1 fruit fly cellular context compared by ENCODE assay signal in genomic region chrX:12654288-12654729, dm6.
TF ChIP-seq lines count a peak whose summit lies in the region.

No protein-coding gene starts in this region.

TF ChIP-seq in whole organism, embryonic, 481 proteins besides CTCF, POLR2A, EP300 and RAD21 (continued from another document):
- no peak for TF ChIP-seq tup (GFP tag; optimal IDR thresholded peaks at IDR 0.05; lab: Kevin White, UChicago)
- no peak for TF ChIP-seq CG8388 (GFP tag; optimal IDR thresholded peaks at IDR 0.05; lab: Kevin White, UChicago)
- peak; percentile 63 for TF ChIP-seq CG12155 (GFP tag; optimal IDR thresholded peaks at IDR 0.05; lab: Kevin White, UChicago)
- TF ChIP-seq Neu2 (GFP tag; optimal IDR thresholded peaks at IDR 0.05; lab: Kevin White, UChicago; ENCODE audit: borderline replicate concordance) = no peak
- peak; percentile 95 for TF ChIP-seq sd (tag; optimal IDR thresholded peaks at IDR 0.05; lab: Kevin White, UChicago)
- no peak for TF ChIP-seq trh (GFP tag; optimal IDR thresholded peaks at IDR 0.05; lab: Kevin White, UChicago)
- no peak for TF ChIP-seq CG8359 (GFP tag; optimal IDR thresholded peaks at IDR 0.05; lab: Kevin White, UChicago; ENCODE audit: borderline replicate concordance)
- no peak for TF ChIP-seq Sox102F (GFP tag; optimal IDR thresholded peaks at IDR 0.05; lab: Kevin White, UChicago)
- no peak for TF ChIP-seq CG17612 (GFP tag; IDR thresholded peaks at IDR 0.05; lab: Robert Waterston, UW)
- peak; percentile 83 for TF ChIP-seq Med (GFP tag; lab: Kevin White, UChicago)
- no peak for TF ChIP-seq tap (tag; optimal IDR thresholded peaks at IDR 0.05; lab: Kevin White, UChicago)
- no peak for TF ChIP-seq crp (GFP tag; optimal IDR thresholded peaks at IDR 0.05; lab: Kevin White, UChicago)
- no peak for TF ChIP-seq tgo (GFP tag; IDR thresholded peaks at IDR 0.05; lab: Robert Waterston, UW)
- peak; percentile 12 for TF ChIP-seq grau (tag; optimal IDR thresholded peaks at IDR 0.05; lab: Kevin White, UChicago)
- no peak for TF ChIP-seq disco-r (GFP tag; optimal IDR thresholded peaks at IDR 0.05; lab: Kevin White, UChicago)
- TF ChIP-seq CG10543 (GFP tag; optimal IDR thresholded peaks at IDR 0.05; lab: Kevin White, UChicago) = no peak
- TF ChIP-seq nerfin-2 (GFP tag; IDR thresholded peaks at IDR 0.05; lab: Robert Waterston, UW; ENCODE audit: partially characterized antibody) = peak; percentile 66
- TF ChIP-seq CG13287 (GFP tag; IDR thresholded peaks at IDR 0.05; lab: Robert Waterston, UW; ENCODE audit: partially characterized antibody) = no peak; the same call in 1 of the 2 replicates
- TF ChIP-seq CG4730 (GFP tag; IDR thresholded peaks at IDR 0.05; lab: Robert Waterston, UW) = no peak
- no peak for TF ChIP-seq CG17361 (GFP tag; IDR thresholded peaks at IDR 0.05; lab: Robert Waterston, UW)
- TF ChIP-seq wek (GFP tag; optimal IDR thresholded peaks at IDR 0.05; lab: Kevin White, UChicago) = no peak
- TF ChIP-seq Atf6 (GFP tag; IDR thresholded peaks at IDR 0.05; lab: Robert Waterston, UW) = no peak
- no peak for TF ChIP-seq az2 (GFP tag; optimal IDR thresholded peaks at IDR 0.05; lab: Kevin White, UChicago)
- TF ChIP-seq CG12942 (GFP tag; optimal IDR thresholded peaks at IDR 0.05; lab: Kevin White, UChicago) = no peak
- TF ChIP-seq ara (GFP tag; IDR thresholded peaks at IDR 0.05; lab: Robert Waterston, UW) = no peak
- no peak for TF ChIP-seq Antp (GFP tag; optimal IDR thresholded peaks at IDR 0.05; lab: Kevin White, UChicago)
- no peak for TF ChIP-seq caup (GFP tag; optimal IDR thresholded peaks at IDR 0.05; lab: Kevin White, UChicago; ENCODE audit: severe bottlenecking)
- TF ChIP-seq Tbp (GFP tag; optimal IDR thresholded peaks at IDR 0.05; lab: Kevin White, UChicago) = no peak
- no peak for TF ChIP-seq CG15696 (tag; optimal IDR thresholded peaks at IDR 0.05; lab: Kevin White, UChicago)
- no peak for TF ChIP-seq CG18262 (tag; optimal IDR thresholded peaks at IDR 0.05; lab: Kevin White, UChicago)
- TF ChIP-seq CG5245 (GFP tag; optimal IDR thresholded peaks at IDR 0.05; lab: Kevin White, UChicago) = no peak
- no peak for TF ChIP-seq ATbp (GFP tag; optimal IDR thresholded peaks at IDR 0.05; lab: Kevin White, UChicago)
- TF ChIP-seq Dek (tag; optimal IDR thresholded peaks at IDR 0.05; lab: Kevin White, UChicago) = no peak
- TF ChIP-seq CG5180 (GFP tag; optimal IDR thresholded peaks at IDR 0.05; lab: Kevin White, UChicago) = peak; percentile 3
- TF ChIP-seq CG8089 (GFP tag; optimal IDR thresholded peaks at IDR 0.05; lab: Kevin White, UChicago) = no peak
- no peak for TF ChIP-seq CG9817 (tag; optimal IDR thresholded peaks at IDR 0.05; lab: Kevin White, UChicago)
- peak; percentile 12 for TF ChIP-seq B-H2 (GFP tag; optimal IDR thresholded peaks at IDR 0.05; lab: Kevin White, UChicago)
- no peak for TF ChIP-seq Xrp1 (GFP tag; IDR thresholded peaks at IDR 0.05; lab: Robert Waterston, UW)
- TF ChIP-seq Ssrp (tag; optimal IDR thresholded peaks at IDR 0.05; lab: Kevin White, UChicago) = no peak
- TF ChIP-seq dmrt11E (tag; optimal IDR thresholded peaks at IDR 0.05; lab: Kevin White, UChicago) = no peak
- TF ChIP-seq Bdp1 (GFP tag; optimal IDR thresholded peaks at IDR 0.05; lab: Kevin White, UChicago) = no peak
- no peak for TF ChIP-seq Hr39 (optimal IDR thresholded peaks at IDR 0.05; lab: Kevin White, UChicago)
- TF ChIP-seq abd-A (tag; optimal IDR thresholded peaks at IDR 0.05; lab: Kevin White, UChicago) = peak; percentile 57
- no peak for TF ChIP-seq CG7357 (GFP tag; IDR thresholded peaks at IDR 0.05; lab: Robert Waterston, UW)
- peak; percentile 43; the same call in 1 of the 2 replicates for TF ChIP-seq rib (GFP tag; IDR thresholded peaks at IDR 0.05; lab: Robert Waterston, UW)
- no peak for TF ChIP-seq Dbx (GFP tag; IDR thresholded peaks at IDR 0.05; lab: Robert Waterston, UW)
- no peak for TF ChIP-seq Vsx1 (GFP tag; optimal IDR thresholded peaks at IDR 0.05; lab: Kevin White, UChicago)
- peak; percentile 17 for TF ChIP-seq lbe (GFP tag; optimal IDR thresholded peaks at IDR 0.05; lab: Kevin White, UChicago)
- no peak for TF ChIP-seq org-1 (GFP tag; optimal IDR thresholded peaks at IDR 0.05; lab: Kevin White, UChicago)
- TF ChIP-seq ap (GFP tag; IDR thresholded peaks at IDR 0.05; lab: Robert Waterston, UW) = no peak
- TF ChIP-seq kay (GFP tag; optimal IDR thresholded peaks at IDR 0.05; lab: Kevin White, UChicago) = peak; percentile 50
